Fruit fly (Drosophila melanogaster): Measurements from ENCODE around the gene noc.

noc gene

dm6 chr2L:14512811-14513389, 22.2 kb downstream of the noc start (continued):
- TF ChIP-seq CG17568 (GFP tag; optimal IDR thresholded peaks at IDR 0.05) (peak; percentile 64), Sry-δ (GFP tag; optimal IDR thresholded peaks at IDR 0.05) (peak; percentile 63), CG13624 (GFP tag; optimal IDR thresholded peaks at IDR 0.05) (peak; percentile 61), CG6683 (GFP tag; optimal IDR thresholded peaks at IDR 0.05) (no peak), slp2 (GFP tag; optimal IDR thresholded peaks at IDR 0.05) (peak; percentile 66), da (GFP tag; optimal IDR thresholded peaks at IDR 0.05) (peak; percentile 25), sd (tag; optimal IDR thresholded peaks at IDR 0.05) (peak; percentile 20), CG17328 (GFP tag; IDR thresholded peaks at IDR 0.05) (peak; percentile 84), h (optimal IDR thresholded peaks at IDR 0.05) (no peak), CG14860 (GFP tag; IDR thresholded peaks at IDR 0.05; ENCODE audit: partially characterized antibody) (no peak), CG9727 (GFP tag; optimal IDR thresholded peaks at IDR 0.05) (peak; percentile 93), Lhr (GFP tag; optimal IDR thresholded peaks at IDR 0.05) (peak; percentile 64), CG10267 (tag; optimal IDR thresholded peaks at IDR 0.05) (peak; percentile 85), CG6254 (GFP tag; optimal IDR thresholded peaks at IDR 0.05) (peak; percentile 82), Tbp (GFP tag; optimal IDR thresholded peaks at IDR 0.05) (no peak), kay (GFP tag; optimal IDR thresholded peaks at IDR 0.05) (peak; percentile 45), Adf1 (GFP tag; IDR thresholded peaks at IDR 0.05) (no peak), CG3163 (GFP tag; optimal IDR thresholded peaks at IDR 0.05) (peak; percentile 59), CG32767 (GFP tag; IDR thresholded peaks at IDR 0.05) (0 out of 2 replicates have a peak, but pooled peaks have one; percentile 40), ap (GFP tag; IDR thresholded peaks at IDR 0.05) (no peak), lola (GFP tag; optimal IDR thresholded peaks at IDR 0.05) (peak in 1 of 3 experiments; percentile 92), hkb (optimal IDR thresholded peaks at IDR 0.05) (no peak), hkb (GFP tag; IDR thresholded peaks at IDR 0.05) (peak; percentile 70), Dbx (GFP tag; IDR thresholded peaks at IDR 0.05) (no peak), Eip74EF (GFP tag; optimal IDR thresholded peaks at IDR 0.05) (peak in 1 of 2 experiments; percentile 44), ro (GFP tag; IDR thresholded peaks at IDR 0.05) (peak; percentile 19; the same call in 1 of the 2 replicates), CG1024 (GFP tag; IDR thresholded peaks at IDR 0.05) (peak; percentile 50; the same call in 1 of the 2 replicates), HLH4C (GFP tag; IDR thresholded peaks at IDR 0.05; ENCODE audit: partially characterized antibody) (no peak), CG7357 (GFP tag; IDR thresholded peaks at IDR 0.05) (no peak), Hand (GFP tag; optimal IDR thresholded peaks at IDR 0.05) (no peak), cg (GFP tag; optimal IDR thresholded peaks at IDR 0.05) (no peak), CG16813 (GFP tag; IDR thresholded peaks at IDR 0.05; ENCODE audit: partially characterized antibody) (no peak), scrt (GFP tag; optimal IDR thresholded peaks at IDR 0.05) (peak; percentile 49), CG1529 (GFP tag; optimal IDR thresholded peaks at IDR 0.05) (peak; percentile 67), ash1 (GFP tag; optimal IDR thresholded peaks at IDR 0.05) (no peak), Doc2 (GFP tag; IDR thresholded peaks at IDR 0.05) (no peak), CG9817 (tag; optimal IDR thresholded peaks at IDR 0.05) (peak; percentile 26), CG10147 (GFP tag; optimal IDR thresholded peaks at IDR 0.05) (peak; percentile 39), CG2120 (GFP tag; optimal IDR thresholded peaks at IDR 0.05) (peak; percentile 33), Lpt (GFP tag; optimal IDR thresholded peaks at IDR 0.05) (no peak), ab (GFP tag; optimal IDR thresholded peaks at IDR 0.05) (peak; percentile 70), eyg (GFP tag; optimal IDR thresholded peaks at IDR 0.05) (peak; percentile 34), Side (GFP tag; optimal IDR thresholded peaks at IDR 0.05) (peak; percentile 79), CG34376 (GFP tag; optimal IDR thresholded peaks at IDR 0.05) (no peak), p53 (GFP tag; optimal IDR thresholded peaks at IDR 0.05) (peak; percentile 27), CG17912 (GFP tag; optimal IDR thresholded peaks at IDR 0.05) (no peak), Hr78 (GFP tag; optimal IDR thresholded peaks at IDR 0.05) (peak in 1 of 2 experiments; percentile 29), CG13775 (GFP tag; optimal IDR thresholded peaks at IDR 0.05) (peak; percentile 81), Sox100B (GFP tag; optimal IDR thresholded peaks at IDR 0.05) (peak; percentile 54), CG10274 (GFP tag; optimal IDR thresholded peaks at IDR 0.05) (no peak)

Data from whole organism, embryonic.